Worm (Caenorhabditis elegans) whole organism, L4/young adult: ENCODE results near the gene srd-66.

Experiments
- dao-5 ChIP-seq: sonication (generic microtip); optimal IDR thresholded peaks from 2 replicates; lab custom pipeline; 2016; ENCODE audit warnings: missing genotype, missing genetic modification characterization, moderate library complexity, missing compliant biosample characterization
- him-1 ChIP-seq: sonication (generic microtip); optimal IDR thresholded peaks from 2 replicates; lab custom pipeline; 2016; ENCODE audit warnings: missing genotype, missing genetic modification reagents, missing genetic modification characterization, missing compliant biosample characterization

- TF ChIP-seq dao-5 (no peak), him-1 (tag; lab: Kevin White, UChicago) (no peak)
Measured at ce11 chrIII:1949362-1949761, 33.1 kb downstream of the srd-66 start.
